Worm (Caenorhabditis elegans) whole organism, young adult: ENCODE data around the gene C09G9.8.

Experiments used
- D2030.7 ChIP-seq: fragments of 200-800 bp; sonication (Bioruptor generic); IDR thresholded peaks from 2 replicates; pipeline ENCODE4 v1.3.6; 2022; ENCODE audit warnings: missing genetic modification reagents, missing genetic modification characterization, missing compliant biosample characterization
- F10E7.11 ChIP-seq: sonication (generic microtip); optimal IDR thresholded peaks from 2 replicates; lab custom pipeline; 2017; ENCODE audit warnings: mild to moderate bottlenecking, missing genetic modification characterization, moderate library complexity, missing compliant biosample characterization
- F23B12.7 ChIP-seq: sonication (generic microtip); optimal IDR thresholded peaks from 2 replicates; lab custom pipeline; 2017; ENCODE audit warnings: missing genetic modification characterization, mild to moderate bottlenecking, missing compliant biosample characterization, antibody characterized with exemption, moderate library complexity; ENCODE audit not compliant: insufficient read depth
- F39B2.1 ChIP-seq: fragments of 200-800 bp; sonication (Bioruptor generic); IDR thresholded peaks from 2 replicates; pipeline ENCODE4 v1.3.6; 2022; ENCODE audit warnings: missing genetic modification reagents, missing genetic modification characterization, missing compliant biosample characterization
- F52B5.7 ChIP-seq: sonication (generic microtip); optimal IDR thresholded peaks from 2 replicates; lab custom pipeline; 2016; ENCODE audit warnings: mild to moderate bottlenecking, missing genetic modification characterization, missing compliant biosample characterization
- F55B11.4 ChIP-seq: sonication (generic microtip); optimal IDR thresholded peaks from 2 replicates; lab custom pipeline; 2016; ENCODE audit warnings: missing compliant biosample characterization, missing genetic modification characterization, borderline replicate concordance; ENCODE audit not compliant: insufficient read depth
- F57A8.1 ChIP-seq: fragments of 200-800 bp; sonication (Bioruptor generic); optimal IDR thresholded peaks from 2 replicates; lab custom pipeline; 2018; ENCODE audit warnings: mild to moderate bottlenecking, missing genetic modification characterization, moderate library complexity, missing compliant biosample characterization
- Y53G8AR.9 ChIP-seq: fragments of 200-800 bp; sonication (Bioruptor generic); conservative IDR thresholded peaks from 2 replicates; pipeline ENCODE4 v1.3.6; 2022; ENCODE audit warnings: missing genetic modification reagents, missing genetic modification characterization, missing compliant biosample characterization
- Y56A3A.18 ChIP-seq: fragments of 200-800 bp; sonication (Bioruptor generic); IDR thresholded peaks from 2 replicates; pipeline ENCODE4 v1.3.6; 2022; ENCODE audit warnings: missing genetic modification reagents, missing genetic modification characterization, missing compliant biosample characterization
- ama-1 ChIP-seq, 3 experiments: fragments of 150-350 bp in 1 of 3; sonication (generic microtip) in 2 of 3; optimal IDR thresholded peaks; 2 replicates each; lab custom pipeline; 2014 to 2018; ENCODE audit warnings: missing biosample characterization in 2 of 3, missing genetic modification characterization in 2 of 3, missing genetic modification reagents in 2 of 3
- athp-1 ChIP-seq: sonication (generic microtip); optimal IDR thresholded peaks from 2 replicates; lab custom pipeline; 2017; ENCODE audit warnings: mild to moderate bottlenecking, missing genetic modification characterization, missing compliant biosample characterization
- attf-5 ChIP-seq: fragments of 200-800 bp; sonication (Bioruptor generic); optimal IDR thresholded peaks from 2 replicates; lab custom pipeline; 2018; ENCODE audit warnings: mild to moderate bottlenecking, missing genetic modification characterization, missing compliant biosample characterization
- attf-6 ChIP-seq: fragments of 200-800 bp; sonication (Bioruptor generic); IDR thresholded peaks from 2 replicates; pipeline ENCODE4 v1.3.6; 2022; ENCODE audit warnings: missing genetic modification reagents, missing genetic modification characterization, missing compliant biosample characterization
- cebp-1 ChIP-seq, 2 experiments: fragments of 200-800 bp in 1 of 2; sonication (Bioruptor generic) in 1 of 2; sonication (generic microtip) in 1 of 2; IDR thresholded peaks in 1 of 2; optimal IDR thresholded peaks in 1 of 2; 2 replicates each; pipeline versions ENCODE4 v1.3.6 to Lab custom; 2017 to 2022; ENCODE audit warnings: missing compliant biosample characterization in 2 of 2, missing genetic modification characterization in 2 of 2, mild to moderate bottlenecking in 1 of 2, missing genetic modification reagents in 1 of 2, moderate library complexity in 1 of 2
- ceh-40 ChIP-seq: fragments of 200-800 bp; sonication (Bioruptor generic); IDR thresholded peaks from 2 replicates; pipeline ENCODE4 v1.3.6; 2022; ENCODE audit warnings: missing genetic modification characterization, missing compliant biosample characterization
- ceh-79 ChIP-seq: sonication (generic microtip); optimal IDR thresholded peaks from 2 replicates; lab custom pipeline; 2017; ENCODE audit warnings: mild to moderate bottlenecking, missing genetic modification characterization, missing compliant biosample characterization
- die-1 ChIP-seq: sonication (generic microtip); optimal IDR thresholded peaks from 2 replicates; lab custom pipeline; 2016; ENCODE audit warnings: missing genotype, mild to moderate bottlenecking, missing genetic modification characterization, missing compliant biosample characterization
- dpff-1 ChIP-seq: sonication (generic microtip); optimal IDR thresholded peaks from 2 replicates; lab custom pipeline; 2017; ENCODE audit warnings: mild to moderate bottlenecking, missing genetic modification characterization, missing compliant biosample characterization
- dpl-1 ChIP-seq: fragments of 150-350 bp; optimal IDR thresholded peaks from 2 replicates; lab custom pipeline; 2014; ENCODE audit warnings: missing biosample characterization, missing genetic modification reagents, missing genetic modification characterization
- ets-4 ChIP-seq: fragments of 200-800 bp; sonication (Bioruptor generic); optimal IDR thresholded peaks from 2 replicates; lab custom pipeline; 2018; ENCODE audit warnings: mild to moderate bottlenecking, missing genetic modification characterization, missing compliant biosample characterization
- fkh-3 ChIP-seq: sonication (generic microtip); optimal IDR thresholded peaks from 2 replicates; lab custom pipeline; 2016; ENCODE audit warnings: mild to moderate bottlenecking, missing genetic modification characterization, missing compliant biosample characterization
- hlh-26 ChIP-seq: fragments of 200-800 bp; sonication (Bioruptor generic); conservative IDR thresholded peaks from 2 replicates; pipeline ENCODE4 v1.3.6; 2022; ENCODE audit warnings: missing genetic modification reagents, missing genetic modification characterization, missing compliant biosample characterization
- hrde-1 ChIP-seq: sonication (generic microtip); optimal IDR thresholded peaks from 2 replicates; lab custom pipeline; 2016; ENCODE audit warnings: missing genetic modification characterization, mild to moderate bottlenecking, missing compliant biosample characterization, moderate library complexity, missing genotype, missing genetic modification reagents, borderline replicate concordance
- hsf-1 ChIP-seq: fragments of 200-800 bp; sonication (Bioruptor generic); IDR thresholded peaks from 2 replicates; pipeline ENCODE4 v1.3.6; 2022; ENCODE audit warnings: missing genetic modification reagents, missing genetic modification characterization, missing compliant biosample characterization
- lin-54 ChIP-seq: fragments of 200-800 bp; sonication (Bioruptor generic); optimal IDR thresholded peaks from 2 replicates; lab custom pipeline; 2018; ENCODE audit warnings: mild to moderate bottlenecking, missing genetic modification characterization, missing compliant biosample characterization
- lir-1 ChIP-seq: fragments of 200-800 bp; sonication (Bioruptor generic); conservative IDR thresholded peaks from 2 replicates; pipeline ENCODE4 v1.3.6; 2022; ENCODE audit warnings: missing genetic modification reagents, missing genetic modification characterization, missing compliant biosample characterization
- lsl-1 ChIP-seq: fragments of 200-800 bp; sonication (Bioruptor generic); optimal IDR thresholded peaks from 2 replicates; lab custom pipeline; 2018; ENCODE audit warnings: mild to moderate bottlenecking, missing genetic modification characterization, moderate library complexity, missing compliant biosample characterization
- lsy-27 ChIP-seq: sonication (generic microtip); optimal IDR thresholded peaks from 2 replicates; lab custom pipeline; 2017; ENCODE audit warnings: missing genetic modification characterization, mild to moderate bottlenecking, missing compliant biosample characterization, antibody characterized with exemption, missing genotype, borderline replicate concordance; ENCODE audit not compliant: insufficient read depth
- madf-10 ChIP-seq: sonication (generic microtip); optimal IDR thresholded peaks from 2 replicates; lab custom pipeline; 2016; ENCODE audit warnings: mild to moderate bottlenecking, missing genetic modification characterization, missing compliant biosample characterization
- madf-6 ChIP-seq: fragments of 200-800 bp; sonication (Bioruptor generic); IDR thresholded peaks from 2 replicates; pipeline ENCODE4 v1.3.6; 2022; ENCODE audit warnings: missing genetic modification reagents, missing genetic modification characterization, missing compliant biosample characterization
- madf-8 ChIP-seq: fragments of 200-800 bp; sonication (Bioruptor generic); conservative IDR thresholded peaks from 2 replicates; pipeline ENCODE4 v1.3.6; 2022; ENCODE audit warnings: missing genetic modification reagents, missing genetic modification characterization, missing compliant biosample characterization
- mcd-1 ChIP-seq: fragments of 200-800 bp; sonication (Bioruptor generic); IDR thresholded peaks from 2 replicates; pipeline ENCODE4 v1.3.6; 2022; ENCODE audit warnings: missing genetic modification reagents, missing genetic modification characterization, missing compliant biosample characterization
- nhr-179 ChIP-seq: sonication (generic microtip); optimal IDR thresholded peaks from 2 replicates; lab custom pipeline; 2016; ENCODE audit warnings: mild to moderate bottlenecking, missing genetic modification characterization, missing compliant biosample characterization
- nhr-80 ChIP-seq: sonication (generic microtip); optimal IDR thresholded peaks from 2 replicates; lab custom pipeline; 2016; ENCODE audit warnings: missing genetic modification characterization, missing compliant biosample characterization
- nhr-90 ChIP-seq: sonication (generic microtip); optimal IDR thresholded peaks from 2 replicates; lab custom pipeline; 2016; ENCODE audit warnings: missing genotype, mild to moderate bottlenecking, missing genetic modification characterization, missing compliant biosample characterization
- rec-8 ChIP-seq, 2 experiments: sonication (generic microtip); optimal IDR thresholded peaks; 2 replicates each; lab custom pipeline; 2016; ENCODE audit warnings: mild to moderate bottlenecking in 2 of 2, missing genetic modification characterization in 2 of 2, missing genetic modification reagents in 2 of 2, missing genotype in 2 of 2, missing biosample characterization in 1 of 2, missing compliant biosample characterization in 1 of 2, moderate library complexity in 1 of 2
- repo-1 ChIP-seq: sonication (generic microtip); optimal IDR thresholded peaks from 2 replicates; lab custom pipeline; 2017; ENCODE audit warnings: mild to moderate bottlenecking, missing genetic modification characterization, missing compliant biosample characterization
- rpc-1 ChIP-seq, 2 experiments: fragments of 150-350 bp in 1 of 2; sonication (generic microtip) in 1 of 2; optimal IDR thresholded peaks; 2 replicates each; lab custom pipeline; 2014 to 2018; ENCODE audit warnings: missing biosample characterization in 1 of 2, missing genetic modification characterization in 1 of 2, missing genetic modification reagents in 1 of 2, missing genotype in 1 of 2
- snpc-4 ChIP-seq, 5 experiments: fragments of 150-350 bp in 1 of 5; sonication (generic microtip) in 4 of 5; optimal IDR thresholded peaks; 2 replicates each; lab custom pipeline; 2014 to 2018; ENCODE audit warnings: missing genetic modification characterization in 5 of 5, missing biosample characterization in 3 of 5, antibody characterized with exemption in 2 of 5, mild to moderate bottlenecking in 2 of 5, missing compliant biosample characterization in 2 of 5, missing genotype in 2 of 5, moderate library complexity in 2 of 5, missing genetic modification reagents in 1 of 5
- somi-1 ChIP-seq: fragments of 200-800 bp; sonication (Bioruptor generic); optimal IDR thresholded peaks from 2 replicates; lab custom pipeline; 2018; ENCODE audit warnings: mild to moderate bottlenecking, missing genetic modification characterization, missing compliant biosample characterization
- tbx-9 ChIP-seq: sonication (generic microtip); optimal IDR thresholded peaks from 2 replicates; lab custom pipeline; 2016; ENCODE audit warnings: borderline replicate concordance, missing genetic modification characterization, inconsistent platforms, missing compliant biosample characterization
- xnd-1 ChIP-seq: sonication (generic microtip); optimal IDR thresholded peaks from 2 replicates; lab custom pipeline; 2016; ENCODE audit warnings: missing genotype, missing genetic modification reagents, missing genetic modification characterization, missing compliant biosample characterization
- ztf-18 ChIP-seq: sonication (generic microtip); optimal IDR thresholded peaks from 2 replicates; lab custom pipeline; 2016; ENCODE audit warnings: missing genotype, mild to moderate bottlenecking, missing genetic modification characterization, missing compliant biosample characterization
- ztf-22 ChIP-seq: fragments of 200-800 bp; sonication (Bioruptor generic); optimal IDR thresholded peaks from 2 replicates; lab custom pipeline; 2018; ENCODE audit warnings: mild to moderate bottlenecking, missing genetic modification characterization, moderate library complexity, missing compliant biosample characterization

Gene C09G9.8

DNA sequence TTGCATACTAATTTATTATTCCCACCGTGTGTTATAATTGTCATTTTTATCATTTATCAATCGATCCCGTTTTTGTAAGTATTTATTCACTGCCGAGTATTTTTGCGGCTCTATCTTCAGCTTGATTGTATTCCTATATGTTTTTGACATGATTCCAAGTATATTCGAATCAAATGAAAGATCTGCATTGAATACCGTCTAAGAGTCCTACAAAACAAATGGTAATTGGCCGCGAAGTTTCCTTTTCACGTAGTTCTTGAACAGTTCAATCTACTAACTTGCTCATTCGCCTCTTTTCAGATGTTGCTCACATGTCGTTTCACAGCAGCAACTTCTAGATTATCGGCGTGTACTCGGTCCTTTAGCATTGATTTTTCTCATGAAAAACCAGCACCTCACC, 11.3 kb downstream of the C09G9.8 start, which contains the start of gene C27B7.2 (continued):
- TF ChIP-seq ztf-22: no peak
- TF ChIP-seq F52B5.7 (tag; lab: Kevin White, UChicago): no peak
- TF ChIP-seq tbx-9 (tag; lab: Kevin White, UChicago): no peak
- TF ChIP-seq D2030.7 (GFP tag; lab: Robert Waterston, UW): no peak

ce11 chrIV:8893746-8894145, 12.5 kb downstream of the C09G9.8 start, which contains the start of gene rad-54.L2:
Gene rad-54.L2, plus strand, starts transcription at chrIV:8894077.
- TF ChIP-seq rpc-1 (optimal IDR thresholded peaks at IDR 0.05; lab: Kevin White, UChicago) (peak; percentile 15), rpc-1 (tag; optimal IDR thresholded peaks at IDR 0.05; lab: Kevin White, UChicago) (no peak), Y53G8AR.9 (0 out of 2 replicates have a peak, but pooled peaks have one; percentile 15), hlh-26 (GFP tag; lab: Robert Waterston, UW) (no peak), somi-1 (GFP tag; lab: Kevin White, UChicago) (no peak), repo-1 (tag; lab: Kevin White, UChicago) (no peak), madf-6 (peak; percentile 46; the same call in 1 of the 2 replicates), hrde-1 (tag; lab: Kevin White, UChicago) (peak; percentile 30), cebp-1 (GFP tag; IDR thresholded peaks at IDR 0.05; lab: Robert Waterston, UW) (peak; percentile 94), cebp-1 (tag; optimal IDR thresholded peaks at IDR 0.05; lab: Kevin White, UChicago) (peak; percentile 97), madf-8 (GFP tag; lab: Robert Waterston, UW) (no peak), F23B12.7 (tag; lab: Kevin White, UChicago) (peak; percentile 50), xnd-1 (no peak), mcd-1 (GFP tag; lab: Robert Waterston, UW) (peak; percentile 77), ama-1 (optimal IDR thresholded peaks at IDR 0.05; lab: Kevin White, UChicago) (no peak), ama-1 (GFP tag; optimal IDR thresholded peaks at IDR 0.05; lab: Kevin White, UChicago) (no peak), F57A8.1 (no peak), lir-1 (GFP tag; lab: Robert Waterston, UW) (no peak), ets-4 (GFP tag; lab: Kevin White, UChicago) (no peak), athp-1 (tag; lab: Kevin White, UChicago) (peak; percentile 12), F55B11.4 (no peak), F39B2.1 (0 out of 2 replicates have a peak, but pooled peaks have one; percentile 26), ztf-18 (tag; lab: Kevin White, UChicago) (peak; percentile 65), ceh-40 (GFP tag; lab: Robert Waterston, UW) (no peak), ceh-79 (tag; lab: Kevin White, UChicago) (no peak), dpl-1 (GFP tag; lab: Kevin White, UChicago) (no peak), hsf-1 (GFP tag; lab: Robert Waterston, UW) (peak; percentile 84), F10E7.11 (tag; lab: Kevin White, UChicago) (no peak), nhr-80 (tag; lab: Kevin White, UChicago) (peak; percentile 56), attf-5 (GFP tag; lab: Kevin White, UChicago) (peak; percentile 78), snpc-4 (GFP tag; optimal IDR thresholded peaks at IDR 0.05; lab: Kevin White, UChicago) (no peak), snpc-4 (tag; optimal IDR thresholded peaks at IDR 0.05; lab: Kevin White, UChicago) (peak in 2 of 4 experiments; percentile 14 to 35), lsy-27 (no peak), die-1 (tag; lab: Kevin White, UChicago) (no peak), attf-6 (no peak), nhr-179 (tag; lab: Kevin White, UChicago) (no peak), rec-8 (tag; optimal IDR thresholded peaks at IDR 0.05; lab: Kevin White, UChicago) (no peak), tbx-9 (tag; lab: Kevin White, UChicago) (no peak), Y56A3A.18 (GFP tag; lab: Robert Waterston, UW) (no peak), madf-10 (peak; percentile 45), nhr-90 (tag; lab: Kevin White, UChicago) (no peak), lsl-1 (peak; percentile 33), fkh-3 (tag; lab: Kevin White, UChicago) (no peak), dpff-1 (tag; lab: Kevin White, UChicago) (no peak), lin-54 (GFP tag; lab: Kevin White, UChicago) (peak; percentile 37)
